Worm (Caenorhabditis elegans): ENCODE data around the gene srh-166.
A peak's percentile ranks its signal among the peaks of the same experiment; 100 is the strongest.

The srh-166 gene

DNA sequence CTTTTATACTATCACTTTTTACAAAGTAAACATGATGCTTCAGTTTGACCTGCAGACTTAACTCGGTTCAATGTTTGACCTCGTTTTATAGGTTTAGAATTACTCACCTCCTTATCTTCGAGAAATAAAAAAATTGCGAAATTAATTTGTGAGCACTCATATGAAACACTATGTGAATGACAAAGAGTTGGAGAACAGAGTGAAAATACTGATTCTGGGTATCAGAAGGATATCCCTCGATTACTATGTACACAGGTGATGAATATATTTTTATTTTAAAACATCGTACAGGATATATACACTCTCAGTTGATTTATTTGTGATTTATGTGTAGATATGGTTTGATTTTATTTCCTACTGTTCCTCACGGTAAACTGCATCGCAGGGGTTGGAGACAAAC is 30.6 kb upstream of the srh-166 start, which contains the start of gene Y38H6C.23:
Gene Y38H6C.23, minus strand, starts transcription at position 101 of the 400 bp plus-strand sequence.
- TF ChIP-seq hlh-11 (tag; optimal IDR thresholded peaks at IDR 0.05) (no peak), unc-62 (GFP tag; optimal IDR thresholded peaks at IDR 0.05 in 1 of 2) (peak in 1 of 2 experiments; percentile 37), unc-62 (tag; optimal IDR thresholded peaks at IDR 0.05) (no peak), mep-1 (tag; optimal IDR thresholded peaks at IDR 0.05) (no peak), mxl-3 (GFP tag; optimal IDR thresholded peaks at IDR 0.05) (no peak), nhr-76 (tag; optimal IDR thresholded peaks at IDR 0.05) (no peak), dmd-6 (GFP tag; IDR thresholded peaks at IDR 0.05) (peak; percentile 66), ceh-44 (GFP tag; IDR thresholded peaks at IDR 0.05) (no peak)

DNA sequence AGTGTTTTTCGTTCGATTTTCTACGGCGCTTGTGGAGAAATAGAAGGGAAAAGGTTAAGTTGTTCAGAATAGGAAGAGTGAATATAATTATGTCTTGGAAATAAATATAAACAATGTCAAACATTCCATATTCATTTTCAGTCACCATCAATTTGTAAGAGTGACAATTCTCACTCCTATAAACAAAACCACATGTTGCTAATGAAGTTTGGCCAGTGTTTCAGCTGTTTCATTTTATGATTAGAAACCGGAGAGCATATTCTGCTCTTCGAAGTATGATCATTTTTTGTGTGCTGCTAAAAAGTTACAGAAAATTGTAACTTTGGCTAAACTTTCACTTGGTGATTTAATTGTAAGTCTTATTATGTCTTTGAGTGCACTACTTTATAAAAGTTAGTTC is 29.5 kb upstream of the srh-166 start, which contains the start of gene Y38H6C.21:
Gene Y38H6C.21, minus strand, starts transcription at position 148 of the 400 bp plus-strand sequence.
- TF ChIP-seq ZK546.5 (tag; optimal IDR thresholded peaks at IDR 0.05) (no peak), set-16 (GFP tag; IDR thresholded peaks at IDR 0.05) (no peak), nhr-48 (tag; optimal IDR thresholded peaks at IDR 0.05) (no peak), lin-39 (tag; optimal IDR thresholded peaks at IDR 0.05) (no peak), F26F4.8 (GFP tag; conservative IDR thresholded peaks at IDR 0.05) (no peak), dmd-6 (GFP tag; IDR thresholded peaks at IDR 0.05) (peak; percentile 61), ama-1 (optimal IDR thresholded peaks at IDR 0.05) (no peak)

DNA sequence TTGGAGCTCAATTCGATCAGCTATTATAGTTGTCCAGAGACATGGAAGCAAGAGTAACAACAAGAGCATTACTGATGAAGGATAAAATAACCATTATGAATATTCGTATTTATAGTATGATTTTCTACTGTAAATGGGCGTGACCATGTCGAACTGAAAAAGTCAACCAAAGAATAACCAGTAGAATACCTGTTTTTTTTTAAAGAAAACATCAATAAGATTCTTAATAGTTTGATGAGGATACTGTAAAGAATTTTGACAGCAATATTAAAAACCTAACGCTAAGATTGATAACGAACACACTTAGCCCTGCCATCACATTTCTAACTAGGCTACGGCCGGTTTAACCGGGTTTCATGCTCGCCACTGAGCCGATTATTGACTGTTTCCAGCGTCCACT is 27.3 kb upstream of the srh-166 start, which contains the start of gene vmo-1:
Gene vmo-1, minus strand, starts transcription at position 101 of the 400 bp plus-strand sequence.
- TF ChIP-seq fkh-10 (GFP tag; optimal IDR thresholded peaks at IDR 0.05) (no peak), aha-1 (tag) (no peak), spr-3 (GFP tag; optimal IDR thresholded peaks at IDR 0.05) (no peak), dmd-8 (GFP tag; IDR thresholded peaks at IDR 0.05) (no peak), ces-1 (GFP tag; optimal IDR thresholded peaks at IDR 0.05) (no peak), mep-1 (tag; optimal IDR thresholded peaks at IDR 0.05) (no peak), mdt-29 (GFP tag; IDR thresholded peaks at IDR 0.05) (no peak), mxl-2 (GFP tag; conservative IDR thresholded peaks at IDR 0.05) (no peak), Y5F2A.4 (GFP tag; optimal IDR thresholded peaks at IDR 0.05) (no peak), hlh-11 (tag; optimal IDR thresholded peaks at IDR 0.05) (no peak), unc-62 (GFP tag; optimal IDR thresholded peaks at IDR 0.05 in 1 of 2) (no peak), unc-62 (tag; optimal IDR thresholded peaks at IDR 0.05) (no peak), R02D3.7 (tag; optimal IDR thresholded peaks at IDR 0.05) (no peak), Y105C5A.15 (GFP tag; IDR thresholded peaks at IDR 0.05) (no peak), nhr-42 (GFP tag; IDR thresholded peaks at IDR 0.05) (no peak), mdl-1 (tag; optimal IDR thresholded peaks at IDR 0.05) (no peak)

DNA sequence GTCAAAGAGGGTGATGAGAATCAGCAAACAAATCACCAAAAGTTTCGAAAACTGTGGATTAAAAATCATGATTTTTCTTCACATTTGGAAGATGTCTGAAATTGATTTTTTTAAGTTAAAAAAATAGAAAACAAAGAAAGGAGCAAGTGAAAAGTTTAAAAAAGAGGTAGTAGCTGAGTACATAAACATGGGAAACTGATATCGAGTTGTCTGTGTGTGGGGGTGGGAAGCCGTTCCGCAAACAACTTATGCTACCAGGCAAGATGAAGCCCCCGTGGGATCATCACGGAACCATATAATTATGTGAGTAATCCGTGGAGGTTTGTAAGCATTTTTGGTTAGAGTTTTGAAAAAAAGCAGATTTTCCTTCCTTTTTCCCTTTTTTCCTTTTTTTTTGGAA is 25.4 kb upstream of the srh-166 start, which contains the start of gene Y38H6C.20:
Gene Y38H6C.20, minus strand, starts transcription at position 101 of the 400 bp plus-strand sequence.
- TF ChIP-seq unc-62 (GFP tag; optimal IDR thresholded peaks at IDR 0.05 in 1 of 2), result peak in 1 of 2 experiments; percentile 18
- TF ChIP-seq unc-62 (tag; optimal IDR thresholded peaks at IDR 0.05), result no peak
- TF ChIP-seq ceh-20 (GFP tag; IDR thresholded peaks at IDR 0.05), result no peak
- no peak for TF ChIP-seq snpc-1.2 (GFP tag; IDR thresholded peaks at IDR 0.05)
- TF ChIP-seq lin-39 (tag; optimal IDR thresholded peaks at IDR 0.05), result no peak

DNA sequence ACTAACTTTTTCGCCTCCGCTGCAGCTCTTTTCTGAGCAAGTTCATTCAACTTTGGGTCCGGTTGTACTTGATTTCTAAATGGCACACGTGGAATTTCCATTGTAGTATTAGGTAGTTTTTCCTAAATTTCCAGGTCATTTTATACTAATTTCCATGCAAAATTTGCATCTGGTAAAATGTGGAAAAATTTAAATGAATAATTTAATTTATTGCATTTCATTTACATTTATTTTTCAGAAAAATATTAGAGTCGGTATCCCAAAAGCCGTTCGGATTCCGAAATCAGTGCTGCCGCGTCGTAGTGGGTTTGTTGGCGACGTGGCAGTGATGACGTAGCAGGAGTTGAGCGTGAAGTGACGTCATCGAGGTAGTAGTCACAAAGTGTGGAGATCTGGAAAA is 21.4 kb upstream of the srh-166 start, which contains the start of gene Y38H6C.18:
Gene Y38H6C.18, minus strand, starts transcription at position 101 of the 400 bp plus-strand sequence.
- TF ChIP-seq lin-13 (GFP tag; optimal IDR thresholded peaks at IDR 0.05) (no peak), nhr-77 (tag; optimal IDR thresholded peaks at IDR 0.05) (no peak), pqm-1 (tag; optimal IDR thresholded peaks at IDR 0.05) (no peak), nhr-25 (tag; optimal IDR thresholded peaks at IDR 0.05; ENCODE audit: borderline replicate concordance, insufficient read depth) (no peak), vab-7 (GFP tag; IDR thresholded peaks at IDR 0.05) (no peak), mxl-3 (GFP tag; optimal IDR thresholded peaks at IDR 0.05) (no peak), lin-39 (tag; optimal IDR thresholded peaks at IDR 0.05) (no peak), lin-15B (tag; optimal IDR thresholded peaks at IDR 0.05) (no peak)

All from whole organism, L4 larva.